Worm (Caenorhabditis elegans): Measurements from ENCODE around the gene srbc-54.

- TF ChIP-seq ceh-28 (tag; optimal IDR thresholded peaks at IDR 0.05) (no peak), hmg-1.1 (GFP tag; IDR thresholded peaks at IDR 0.05) (no peak), unc-130 (GFP tag; optimal IDR thresholded peaks at IDR 0.05) (no peak), ceh-82 (tag; optimal IDR thresholded peaks at IDR 0.05) (no peak), rbr-2 (tag; optimal IDR thresholded peaks at IDR 0.05) (no peak), daf-19 (GFP tag; conservative IDR thresholded peaks at IDR 0.05) (no peak), nhr-76 (tag; optimal IDR thresholded peaks at IDR 0.05) (no peak)
Measured at ce11 chrV:15841095-15841494, 7.6 kb upstream of the srbc-54 start, which contains the start of gene srh-149.

Measured in whole organism, L4 larva.